Fruit fly (Drosophila melanogaster) whole organism, embryonic: ENCODE measurements around the gene mRpS11.

Experiments used
- Atf-2 ChIP-seq: fragments of 200-800 bp; sonication (Bioruptor generic); optimal IDR thresholded peaks from 2 replicates; lab custom pipeline; 2016; ENCODE audit warnings: missing biosample characterization, missing genetic modification characterization
- B-H1 ChIP-seq: fragments of 200-800 bp; sonication (Bioruptor generic); IDR thresholded peaks from 3 replicates; pipeline ENCODE4 v1.3.6; 2022; ENCODE audit warnings: missing biosample characterization, missing genetic modification characterization
- Blimp-1 ChIP-seq: fragments of 200-800 bp; sonication (Bioruptor generic); optimal IDR thresholded peaks from 3 replicates; lab custom pipeline; 2018; ENCODE audit warnings: missing biosample characterization, missing genetic modification characterization, mild to moderate bottlenecking, moderate library complexity, missing genetic modification reagents
- C15 ChIP-seq: fragments of 200-800 bp; sonication (Bioruptor generic); IDR thresholded peaks from 3 replicates; pipeline ENCODE4 v1.3.6; 2022; ENCODE audit warnings: missing biosample characterization, missing genetic modification characterization
- CG10321 ChIP-seq: fragments of 200-800 bp; sonication (Bioruptor generic); IDR thresholded peaks from 2 replicates; pipeline ENCODE4 v1.3.6; 2022; ENCODE audit warnings: missing biosample characterization, missing genetic modification characterization
- CG10462 ChIP-seq: fragments of 200-800 bp; sonication (Bioruptor generic); optimal IDR thresholded peaks from 2 replicates; lab custom pipeline; 2016; ENCODE audit warnings: missing biosample characterization, missing genetic modification characterization
- CG16779 ChIP-seq: fragments of 200-800 bp; sonication (Bioruptor generic); IDR thresholded peaks from 2 replicates; pipeline ENCODE4 v1.3.6; 2022; ENCODE audit warnings: missing biosample characterization, missing genetic modification characterization
- CG31365 ChIP-seq: fragments of 200-800 bp; sonication (Bioruptor generic); optimal IDR thresholded peaks from 2 replicates; lab custom pipeline; 2018; ENCODE audit warnings: missing biosample characterization, mild to moderate bottlenecking, missing genetic modification characterization
- CG32532 ChIP-seq: fragments of 200-800 bp; sonication (Bioruptor generic); IDR thresholded peaks from 2 replicates; pipeline ENCODE4 v1.3.6; 2022; ENCODE audit warnings: missing biosample characterization, missing genetic modification characterization
- CG34224 ChIP-seq: fragments of 200-800 bp; sonication (Bioruptor generic); IDR thresholded peaks from 3 replicates; pipeline ENCODE4 v1.3.6; 2022; ENCODE audit warnings: missing biosample characterization, missing genetic modification characterization; ENCODE audit not compliant: partially characterized antibody
- CG4328 ChIP-seq: fragments of 200-800 bp; sonication (Bioruptor generic); optimal IDR thresholded peaks from 3 replicates; lab custom pipeline; 2017; ENCODE audit warnings: missing biosample characterization, missing genetic modification reagents, missing genetic modification characterization
- CG4820 ChIP-seq: fragments of 200-800 bp; sonication (Bioruptor generic); optimal IDR thresholded peaks from 3 replicates; lab custom pipeline; 2016; ENCODE audit warnings: missing biosample characterization, missing genetic modification characterization
- CG5180 ChIP-seq: fragments of 200-800 bp; sonication (Bioruptor generic); optimal IDR thresholded peaks from 3 replicates; lab custom pipeline; 2017; ENCODE audit warnings: missing biosample characterization, missing genetic modification characterization, mild to moderate bottlenecking, moderate library complexity, missing genetic modification reagents
- CG6654 ChIP-seq: fragments of 200-800 bp; sonication (Bioruptor generic); optimal IDR thresholded peaks from 2 replicates; lab custom pipeline; 2017; ENCODE audit warnings: missing biosample characterization, mild to moderate bottlenecking, missing genetic modification characterization
- CG8765 ChIP-seq: fragments of 200-800 bp; sonication (Bioruptor generic); IDR thresholded peaks from 2 replicates; pipeline ENCODE4 v1.3.6; 2022; ENCODE audit warnings: missing biosample characterization, missing genetic modification characterization
- CG8924 ChIP-seq: fragments of 200-800 bp; optimal IDR thresholded peaks from 3 replicates; lab custom pipeline; 2019; ENCODE audit warnings: missing biosample characterization, mild to moderate bottlenecking, missing genetic modification characterization, moderate library complexity
- CoRest ChIP-seq: fragments of 200-800 bp; sonication (Bioruptor generic); optimal IDR thresholded peaks from 3 replicates; lab custom pipeline; 2018; ENCODE audit warnings: missing biosample characterization, mild to moderate bottlenecking, missing genetic modification characterization, moderate library complexity
- D19A ChIP-seq: fragments of 200-800 bp; optimal IDR thresholded peaks from 3 replicates; lab custom pipeline; 2019; ENCODE audit warnings: missing biosample characterization, mild to moderate bottlenecking, missing genetic modification characterization, moderate library complexity
- Deaf1 ChIP-seq: fragments of 200-800 bp; optimal IDR thresholded peaks from 3 replicates; lab custom pipeline; 2019; ENCODE audit warnings: missing biosample characterization, mild to moderate bottlenecking, missing genetic modification characterization, moderate library complexity
- Dll ChIP-seq: fragments of 200-800 bp; sonication (Bioruptor generic); IDR thresholded peaks from 4 replicates; pipeline ENCODE4 v1.3.6; 2022; ENCODE audit warnings: missing biosample characterization, missing genetic modification characterization; ENCODE audit not compliant: partially characterized antibody
- HLH3B ChIP-seq: fragments of 200-800 bp; sonication (Bioruptor generic); IDR thresholded peaks from 2 replicates; pipeline ENCODE4 v1.3.6; 2022; ENCODE audit warnings: missing biosample characterization, missing genetic modification characterization
- Hey ChIP-seq: fragments of 200-800 bp; sonication (Bioruptor generic); optimal IDR thresholded peaks from 3 replicates; lab custom pipeline; 2018; ENCODE audit warnings: missing biosample characterization, mild to moderate bottlenecking, missing genetic modification characterization
- Hr39 ChIP-seq: fragments of >200 bp; optimal IDR thresholded peaks from 2 replicates; lab custom pipeline; 2017
- Lhr ChIP-seq: fragments of 200-800 bp; sonication (Bioruptor generic); optimal IDR thresholded peaks from 3 replicates; lab custom pipeline; 2017; ENCODE audit warnings: mild to moderate bottlenecking, missing biosample characterization, missing genetic modification reagents, missing genetic modification characterization
- MBD-R2 ChIP-seq: fragments of 200-800 bp; sonication (Bioruptor generic); IDR thresholded peaks from 2 replicates; pipeline ENCODE4 v1.3.6; 2022; ENCODE audit warnings: missing biosample characterization, missing genetic modification characterization
- MESR4 ChIP-seq: fragments of 200-800 bp; sonication (Bioruptor generic); optimal IDR thresholded peaks from 2 replicates; lab custom pipeline; 2018; ENCODE audit warnings: missing biosample characterization, mild to moderate bottlenecking, missing genetic modification characterization, moderate library complexity
- NFAT ChIP-seq: fragments of 200-800 bp; sonication (Bioruptor generic); IDR thresholded peaks from 2 replicates; pipeline ENCODE4 v1.3.6; 2022; ENCODE audit warnings: missing biosample characterization, missing genetic modification characterization
- Nf-YA ChIP-seq: fragments of 200-800 bp; sonication (Bioruptor generic); IDR thresholded peaks from 2 replicates; pipeline ENCODE4 v1.3.6; 2022; ENCODE audit warnings: missing biosample characterization, missing genetic modification characterization
- Opbp ChIP-seq: fragments of 200-800 bp; sonication (Bioruptor generic); IDR thresholded peaks from 3 replicates; pipeline ENCODE4 v1.3.6; 2022; ENCODE audit warnings: missing biosample characterization, missing genetic modification characterization; ENCODE audit not compliant: partially characterized antibody
- PHDP ChIP-seq: fragments of 200-800 bp; sonication (Bioruptor generic); optimal IDR thresholded peaks from 3 replicates; lab custom pipeline; 2018; ENCODE audit warnings: missing biosample characterization, mild to moderate bottlenecking, missing genetic modification characterization, moderate library complexity
- Scr ChIP-seq: fragments of 200-800 bp; sonication (Bioruptor generic); IDR thresholded peaks from 2 replicates; pipeline ENCODE4 v1.3.6; 2022; ENCODE audit warnings: missing biosample characterization, missing genetic modification characterization; ENCODE audit not compliant: partially characterized antibody
- Ssrp ChIP-seq: fragments of 200-800 bp; sonication (Bioruptor generic); optimal IDR thresholded peaks from 2 replicates; lab custom pipeline; 2018; ENCODE audit warnings: missing biosample characterization, mild to moderate bottlenecking, missing genetic modification characterization, moderate library complexity
- YL-1 ChIP-seq: fragments of 200-800 bp; sonication (Bioruptor generic); optimal IDR thresholded peaks from 3 replicates; lab custom pipeline; 2017; ENCODE audit warnings: missing biosample characterization, mild to moderate bottlenecking, missing genetic modification characterization
- al ChIP-seq: fragments of 200-800 bp; sonication (Bioruptor generic); IDR thresholded peaks from 2 replicates; pipeline ENCODE4 v1.3.6; 2022; ENCODE audit warnings: missing biosample characterization, missing genetic modification characterization
- ase ChIP-seq: fragments of 200-800 bp; sonication (Bioruptor generic); IDR thresholded peaks from 3 replicates; pipeline ENCODE4 v1.3.6; 2022; ENCODE audit warnings: missing biosample characterization, missing genetic modification characterization
- cad ChIP-seq: fragments of >200 bp; optimal IDR thresholded peaks from 2 replicates; lab custom pipeline; 2017; ENCODE audit warnings: missing biosample characterization, missing genetic modification characterization
- caup ChIP-seq: fragments of 200-800 bp; sonication (Bioruptor generic); optimal IDR thresholded peaks from 3 replicates; lab custom pipeline; 2017; ENCODE audit warnings: missing biosample characterization, mild to moderate bottlenecking, missing genetic modification characterization, moderate library complexity; ENCODE audit not compliant: severe bottlenecking
- chn ChIP-seq: fragments of 200-800 bp; sonication (Bioruptor generic); optimal IDR thresholded peaks from 2 replicates; lab custom pipeline; 2016; ENCODE audit warnings: missing biosample characterization, missing genetic modification characterization
- crol ChIP-seq: fragments of 200-800 bp; sonication (Bioruptor generic); IDR thresholded peaks from 2 replicates; pipeline ENCODE4 v1.3.6; 2022; ENCODE audit warnings: missing biosample characterization, missing genetic modification characterization
- dati ChIP-seq: fragments of 200-800 bp; sonication (Bioruptor generic); IDR thresholded peaks from 2 replicates; pipeline ENCODE4 v1.3.6; 2022; ENCODE audit warnings: missing biosample characterization, missing genetic modification characterization
- dm ChIP-seq: fragments of 200-800 bp; sonication (Bioruptor generic); optimal IDR thresholded peaks from 3 replicates; lab custom pipeline; 2016; ENCODE audit warnings: missing biosample characterization, missing genetic modification characterization
- gcm2 ChIP-seq: fragments of 200-800 bp; sonication (Bioruptor generic); optimal IDR thresholded peaks from 2 replicates; lab custom pipeline; 2016; ENCODE audit warnings: missing biosample characterization, missing genetic modification characterization
- gem ChIP-seq: fragments of 200-800 bp; sonication (Bioruptor generic); optimal IDR thresholded peaks from 2 replicates; lab custom pipeline; 2019; ENCODE audit warnings: missing biosample characterization, mild to moderate bottlenecking, missing genetic modification characterization, moderate library complexity
- grau ChIP-seq: fragments of 200-800 bp; optimal IDR thresholded peaks from 3 replicates; lab custom pipeline; 2019; ENCODE audit warnings: missing biosample characterization, mild to moderate bottlenecking, missing genetic modification characterization, moderate library complexity
- lab ChIP-seq: fragments of 200-800 bp; sonication (Bioruptor generic); optimal IDR thresholded peaks from 3 replicates; lab custom pipeline; 2017; ENCODE audit warnings: missing biosample characterization, missing genetic modification characterization, mild to moderate bottlenecking, moderate library complexity, missing genetic modification reagents
- row ChIP-seq: fragments of 200-800 bp; sonication (Bioruptor generic); IDR thresholded peaks from 3 replicates; pipeline ENCODE4 v1.3.6; 2022; ENCODE audit warnings: missing biosample characterization, missing genetic modification characterization
- so ChIP-seq: fragments of 200-800 bp; sonication (Bioruptor generic); IDR thresholded peaks from 3 replicates; pipeline ENCODE4 v1.3.6; 2022; ENCODE audit warnings: missing biosample characterization, missing genetic modification characterization
- sob ChIP-seq: fragments of 200-800 bp; sonication (Bioruptor generic); IDR thresholded peaks from 2 replicates; pipeline ENCODE4 v1.3.6; 2022; ENCODE audit warnings: missing biosample characterization, missing genetic modification characterization
- trem ChIP-seq: fragments of 200-800 bp; optimal IDR thresholded peaks from 3 replicates; lab custom pipeline; 2019; ENCODE audit warnings: missing biosample characterization, mild to moderate bottlenecking, missing genetic modification characterization, moderate library complexity
- unpg ChIP-seq: fragments of 200-800 bp; sonication (Bioruptor generic); optimal IDR thresholded peaks from 3 replicates; lab custom pipeline; 2018; ENCODE audit warnings: missing biosample characterization, mild to moderate bottlenecking, missing genetic modification characterization, moderate library complexity
- zf30C ChIP-seq: fragments of 200-800 bp; sonication (Bioruptor generic); optimal IDR thresholded peaks from 3 replicates; lab custom pipeline; 2018; ENCODE audit warnings: missing biosample characterization, mild to moderate bottlenecking, missing genetic modification characterization

mRpS11 gene

DNA sequence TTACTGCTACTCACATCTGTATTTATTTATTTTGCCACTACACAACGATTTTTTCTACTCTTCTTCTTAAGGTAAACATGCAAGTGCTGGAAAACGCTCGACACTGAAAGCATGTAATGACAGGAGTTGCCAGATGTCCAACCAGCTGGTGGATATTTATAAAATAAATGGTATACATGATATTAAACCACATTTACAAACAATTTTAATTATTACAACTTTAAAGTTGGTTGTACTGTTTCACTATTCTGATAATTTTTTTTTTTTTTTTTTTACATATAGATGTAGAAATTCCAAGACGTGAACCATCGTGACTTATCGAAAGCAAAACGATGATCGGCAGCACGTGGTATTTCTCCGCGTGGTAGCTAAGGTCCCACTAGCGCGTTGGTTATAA, 7.3 kb downstream of the mRpS11 start, which contains the start of the genes Keap1 and kuk (continued):
- peak; percentile 61 for TF ChIP-seq gem (tag; lab: Kevin White, UChicago)
- TF ChIP-seq CG4820 (GFP tag; lab: Kevin White, UChicago) = peak; percentile 32
- peak; percentile 92 for TF ChIP-seq Lhr (GFP tag; lab: Kevin White, UChicago)
- TF ChIP-seq CG8765 (GFP tag; lab: Robert Waterston, UW) = peak; percentile 30; the same call in 1 of the 2 replicates
- TF ChIP-seq NFAT (GFP tag; lab: Robert Waterston, UW) = peak; percentile 50; the same call in 1 of the 2 replicates
- TF ChIP-seq unpg (GFP tag; lab: Kevin White, UChicago) = peak; percentile 26
- peak; percentile 88 for TF ChIP-seq Scr (GFP tag; lab: Robert Waterston, UW)
- no peak for TF ChIP-seq crol (GFP tag; lab: Robert Waterston, UW)
- no peak for TF ChIP-seq D19A (tag; lab: Kevin White, UChicago)
- no peak for TF ChIP-seq MESR4 (GFP tag; lab: Kevin White, UChicago)
- TF ChIP-seq so (GFP tag; lab: Robert Waterston, UW) = peak; percentile 44; the same call in 1 of the 3 replicates
- TF ChIP-seq Ssrp = no peak
- peak; percentile 27 for TF ChIP-seq Atf-2 (GFP tag; lab: Kevin White, UChicago)
- no peak for TF ChIP-seq HLH3B (GFP tag; lab: Robert Waterston, UW)
- TF ChIP-seq chn (GFP tag; lab: Kevin White, UChicago) = peak; percentile 50
- TF ChIP-seq CG10321 (GFP tag; lab: Robert Waterston, UW) = no peak
- no peak for TF ChIP-seq CG4328
- no peak for TF ChIP-seq CG31365 (tag; lab: Kevin White, UChicago)
- TF ChIP-seq gcm2 = peak; percentile 41
- peak; percentile 6 for TF ChIP-seq Blimp-1 (GFP tag; lab: Kevin White, UChicago)
- peak; percentile 75 for TF ChIP-seq sob (GFP tag; lab: Robert Waterston, UW)
- no peak for TF ChIP-seq ase (GFP tag; lab: Robert Waterston, UW)
- TF ChIP-seq CoRest (tag; lab: Kevin White, UChicago) = peak; percentile 67
- no peak for TF ChIP-seq Nf-YA
- TF ChIP-seq dm (GFP tag; lab: Kevin White, UChicago) = peak; percentile 86
- TF ChIP-seq Deaf1 (tag; lab: Kevin White, UChicago) = no peak
- peak; percentile 59 for TF ChIP-seq caup
- TF ChIP-seq lab (GFP tag; lab: Kevin White, UChicago) = peak; percentile 67
- TF ChIP-seq MBD-R2 (GFP tag; lab: Robert Waterston, UW) = peak; percentile 42
- no peak for TF ChIP-seq dati
- peak; percentile 24 for TF ChIP-seq grau
- no peak for TF ChIP-seq CG16779
- peak; percentile 71 for TF ChIP-seq Opbp (GFP tag; lab: Robert Waterston, UW)
- TF ChIP-seq Dll (GFP tag; lab: Robert Waterston, UW) = peak; percentile 91
- TF ChIP-seq CG5180 (GFP tag; lab: Kevin White, UChicago) = no peak
- peak; percentile 44; the same call in 1 of the 2 replicates for TF ChIP-seq al (GFP tag; lab: Robert Waterston, UW)
- no peak for TF ChIP-seq CG6654
- peak; percentile 50; the same call in 2 of the 3 replicates for TF ChIP-seq row (GFP tag; lab: Robert Waterston, UW)
- no peak for TF ChIP-seq Hr39
- TF ChIP-seq PHDP (tag; lab: Kevin White, UChicago) = peak; percentile 27
- TF ChIP-seq CG10462 = peak; percentile 69
- peak; percentile 13; the same call in 1 of the 3 replicates for TF ChIP-seq B-H1 (GFP tag; lab: Robert Waterston, UW)
- peak; percentile 35; the same call in 1 of the 2 replicates for TF ChIP-seq CG32532 (GFP tag; lab: Robert Waterston, UW)
- no peak for TF ChIP-seq CG8924 (tag; lab: Kevin White, UChicago)
- TF ChIP-seq zf30C = no peak
- TF ChIP-seq CG34224 (GFP tag; lab: Robert Waterston, UW) = peak; percentile 53
- peak; percentile 86 for TF ChIP-seq trem (tag; lab: Kevin White, UChicago)
- no peak for TF ChIP-seq cad (GFP tag; lab: Kevin White, UChicago)
- TF ChIP-seq C15 (GFP tag; lab: Robert Waterston, UW) = no peak
- TF ChIP-seq Hey (tag; lab: Kevin White, UChicago) = no peak
- no peak for TF ChIP-seq YL-1 (GFP tag; lab: Kevin White, UChicago)
